Worm (Caenorhabditis elegans) whole organism, late embryonic: ENCODE results near the gene F15D4.5.

ENCODE experiments used
- elt-2 ChIP-seq: sonication (generic microtip); optimal IDR thresholded peaks from 2 replicates; lab custom pipeline; 2016; ENCODE audit warnings: missing genetic modification reagents, missing genetic modification characterization, missing compliant biosample characterization
- fkh-10 ChIP-seq: fragments of 150-350 bp; optimal IDR thresholded peaks from 2 replicates; lab custom pipeline; 2014; ENCODE audit warnings: missing biosample characterization, missing genetic modification reagents, missing genetic modification characterization
- fkh-6 ChIP-seq: sonication (generic microtip); optimal IDR thresholded peaks from 2 replicates; lab custom pipeline; 2016; ENCODE audit warnings: missing genetic modification characterization, missing compliant biosample characterization
- nhr-11 ChIP-seq: fragments of 150-350 bp; optimal IDR thresholded peaks from 2 replicates; lab custom pipeline; 2014; ENCODE audit warnings: missing biosample characterization, missing genetic modification characterization
- unc-55 ChIP-seq: sonication (generic microtip); optimal IDR thresholded peaks from 2 replicates; lab custom pipeline; 2017; ENCODE audit warnings: missing biosample characterization, missing genetic modification reagents, missing genetic modification characterization
- unc-86 ChIP-seq: sonication (generic microtip); optimal IDR thresholded peaks from 2 replicates; lab custom pipeline; 2016; ENCODE audit warnings: missing genetic modification characterization, missing compliant biosample characterization

ce11 chrII:13248886-13249285, 3.7 kb downstream of the F15D4.5 start, which contains the start of gene F15D4.6:
- no peak for TF ChIP-seq unc-55 (GFP tag; lab: Kevin White, UChicago)
- TF ChIP-seq elt-2 (tag; lab: Kevin White, UChicago) = no peak
- TF ChIP-seq nhr-11 (tag; lab: Kevin White, UChicago) = no peak
- no peak for TF ChIP-seq fkh-6 (tag; lab: Kevin White, UChicago)
- TF ChIP-seq unc-86 (tag; lab: Kevin White, UChicago) = no peak
- TF ChIP-seq fkh-10 = no peak
